Worm (Caenorhabditis elegans): Measurements from ENCODE around the gene aptf-1.

ce11 chrII:6489711-6490184 is 35.0 kb downstream of the aptf-1 start, which contains the start of the genes snr-3 and rsp-5:
- TF ChIP-seq ref-2 (tag; optimal IDR thresholded peaks at IDR 0.05): no peak
- TF ChIP-seq rnt-1 (tag; optimal IDR thresholded peaks at IDR 0.05): no peak
- no peak for TF ChIP-seq ceh-18 (tag; optimal IDR thresholded peaks at IDR 0.05)
- no peak for TF ChIP-seq pha-4 (tag; optimal IDR thresholded peaks at IDR 0.05)
- TF ChIP-seq ztf-16 (tag; optimal IDR thresholded peaks at IDR 0.05): no peak
- no peak for TF ChIP-seq nhr-11 (tag; optimal IDR thresholded peaks at IDR 0.05)
- TF ChIP-seq ceh-45 (GFP tag; IDR thresholded peaks at IDR 0.05): no peak
- TF ChIP-seq ceh-31 (tag; optimal IDR thresholded peaks at IDR 0.05): no peak
- TF ChIP-seq pat-9 (tag; optimal IDR thresholded peaks at IDR 0.05): no peak
- TF ChIP-seq sox-4 (tag; optimal IDR thresholded peaks at IDR 0.05): no peak
- no peak for TF ChIP-seq pqm-1 (tag; optimal IDR thresholded peaks at IDR 0.05)

Data from whole organism, late embryonic.